Worm (Caenorhabditis elegans) whole organism, early embryonic: ENCODE results near the gene pas-1.

Source experiments
- aly-1 ChIP-seq: sonication (generic microtip); optimal IDR thresholded peaks from 2 replicates; lab custom pipeline; 2016; ENCODE audit warnings: missing genetic modification characterization, missing compliant biosample characterization
- ama-1 ChIP-seq: fragments of 150-350 bp; optimal IDR thresholded peaks from 2 replicates; lab custom pipeline; 2014
- flt-1 ChIP-seq: fragments of 200-800 bp; sonication (Bioruptor generic); IDR thresholded peaks from 2 replicates; pipeline ENCODE4 v1.3.6; 2022; ENCODE audit warnings: missing genetic modification characterization, missing compliant biosample characterization
- hnd-1 ChIP-seq: sonication (generic microtip); optimal IDR thresholded peaks from 2 replicates; lab custom pipeline; 2016; ENCODE audit warnings: missing genetic modification characterization, missing compliant biosample characterization
- pes-1 ChIP-seq: fragments of 200-800 bp; sonication (Bioruptor generic); IDR thresholded peaks from 2 replicates; pipeline ENCODE4 v1.3.6; 2022; ENCODE audit warnings: missing genetic modification reagents, missing genetic modification characterization, missing compliant biosample characterization
- scrt-1 ChIP-seq: fragments of 200-800 bp; sonication (Bioruptor generic); IDR thresholded peaks from 2 replicates; pipeline ENCODE4 v1.3.6; 2022; ENCODE audit warnings: missing genetic modification characterization, missing compliant biosample characterization
- sea-1 ChIP-seq: fragments of 200-800 bp; sonication (Bioruptor generic); conservative IDR thresholded peaks from 2 replicates; pipeline ENCODE4 v1.3.6; 2022; ENCODE audit warnings: missing genetic modification characterization, missing compliant biosample characterization
- tra-4 ChIP-seq: sonication (generic microtip); optimal IDR thresholded peaks from 2 replicates; lab custom pipeline; 2017; ENCODE audit warnings: missing genetic modification characterization, missing compliant biosample characterization

- TF ChIP-seq aly-1 (tag; lab: Kevin White, UChicago) (no peak), ama-1 (lab: Kevin White, UChicago) (no peak), scrt-1 (GFP tag; lab: Robert Waterston, UW) (no peak), sea-1 (no peak), flt-1 (GFP tag; lab: Robert Waterston, UW) (no peak), pes-1 (GFP tag; lab: Robert Waterston, UW) (no peak), hnd-1 (tag; lab: Kevin White, UChicago) (no peak), tra-4 (tag; lab: Kevin White, UChicago) (no peak)
Measured at ce11 chrV:14393504-14393903, 28.9 kb downstream of the pas-1 start, which contains the start of gene C15H11.1.
